Fruit fly (Drosophila melanogaster): ENCODE measurements around the gene ouib.

DNA sequence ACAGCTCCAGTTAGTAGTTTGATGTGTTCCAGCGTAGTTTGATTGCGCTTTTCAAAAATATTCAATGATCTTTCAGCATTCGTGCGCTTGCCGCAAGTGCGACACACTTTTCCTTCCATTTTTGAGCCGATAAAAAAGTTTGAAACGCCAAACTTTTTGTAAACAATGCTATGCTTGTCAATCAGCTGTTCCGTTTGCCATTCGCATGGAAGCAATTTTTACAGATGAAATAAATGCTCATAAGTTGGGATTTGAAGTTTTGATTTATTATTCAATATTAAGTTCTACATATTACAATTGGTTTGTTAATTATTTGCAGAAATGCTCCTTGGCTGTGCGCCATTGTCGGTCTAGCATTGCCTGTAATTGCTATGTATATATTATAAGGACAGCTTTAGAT is 4.3 kb downstream of the ouib start, which contains the start of gene ranshi:
- no peak for TF ChIP-seq pan (optimal IDR thresholded peaks at IDR 0.05)
- TF ChIP-seq psq (optimal IDR thresholded peaks at IDR 0.05) = no peak

Data from whole organism.